Fruit fly (Drosophila melanogaster) whole organism, pupa: Measurements from ENCODE around the gene CG34327.

Experiments
- CG10348 ChIP-seq: fragments of 200-800 bp; sonication (Bioruptor generic); IDR thresholded peaks from 2 replicates; pipeline ENCODE4 v1.3.6; 2022; ENCODE audit warnings: missing biosample characterization, missing genetic modification characterization
- CG12605 ChIP-seq: fragments of 200-800 bp; sonication (Bioruptor generic); IDR thresholded peaks from 2 replicates; pipeline ENCODE4 v1.3.6; 2022; ENCODE audit warnings: missing biosample characterization, missing genetic modification characterization
- CG14655 ChIP-seq: fragments of 200-800 bp; sonication (Bioruptor generic); optimal IDR thresholded peaks from 3 replicates; lab custom pipeline; 2017; ENCODE audit warnings: mild to moderate bottlenecking, missing biosample characterization, missing genetic modification reagents, missing genetic modification characterization
- CG32121 ChIP-seq: fragments of 200-800 bp; sonication (Bioruptor generic); IDR thresholded peaks from 2 replicates; pipeline ENCODE4 v1.3.6; 2022; ENCODE audit warnings: missing biosample characterization, missing genetic modification characterization
- CG34367 ChIP-seq: fragments of 200-800 bp; sonication (Bioruptor generic); optimal IDR thresholded peaks from 2 replicates; lab custom pipeline; 2018; ENCODE audit warnings: missing biosample characterization, mild to moderate bottlenecking, missing genetic modification characterization
- CG8159 ChIP-seq: fragments of 200-800 bp; sonication (Bioruptor generic); optimal IDR thresholded peaks from 3 replicates; lab custom pipeline; 2018; ENCODE audit warnings: missing biosample characterization, mild to moderate bottlenecking, missing genetic modification characterization, moderate library complexity
- CG8301 ChIP-seq: fragments of 200-800 bp; sonication (Bioruptor generic); optimal IDR thresholded peaks from 2 replicates; lab custom pipeline; 2018; ENCODE audit warnings: missing biosample characterization, mild to moderate bottlenecking, missing genetic modification characterization
- EcR ChIP-seq: fragments of 200-800 bp; sonication (Bioruptor generic); optimal IDR thresholded peaks from 3 replicates; lab custom pipeline; 2019; ENCODE audit warnings: missing biosample characterization, missing genetic modification characterization, mild to moderate bottlenecking, moderate library complexity, missing genetic modification reagents
- Ets98B ChIP-seq: fragments of 200-800 bp; sonication (Bioruptor generic); IDR thresholded peaks from 2 replicates; pipeline ENCODE4 v1.3.6; 2022; ENCODE audit warnings: missing biosample characterization, missing genetic modification characterization
- Pif1B ChIP-seq: fragments of 200-800 bp; sonication (Bioruptor generic); optimal IDR thresholded peaks from 3 replicates; lab custom pipeline; 2016; ENCODE audit warnings: missing biosample characterization, missing genetic modification characterization
- Snoo ChIP-seq: fragments of 200-800 bp; sonication (Bioruptor generic); optimal IDR thresholded peaks from 3 replicates; lab custom pipeline; 2017; ENCODE audit warnings: missing biosample characterization, mild to moderate bottlenecking, missing genetic modification characterization, inconsistent platforms
- fd96Ca ChIP-seq: fragments of 200-800 bp; sonication (Bioruptor generic); IDR thresholded peaks from 3 replicates; pipeline ENCODE4 v1.3.6; 2022; ENCODE audit warnings: missing biosample characterization, missing genetic modification characterization

dm6 chrX:17178484-17178921 lies 45.1 kb downstream of the CG34327 start:
- TF ChIP-seq Pif1B (GFP tag; lab: Kevin White, UChicago) = peak; percentile 98
- peak; percentile 97 for TF ChIP-seq CG8301 (tag; lab: Kevin White, UChicago)
- no peak for TF ChIP-seq CG34367 (tag; lab: Kevin White, UChicago)
- TF ChIP-seq fd96Ca = peak; percentile 96
- peak; percentile 100 for TF ChIP-seq CG32121 (GFP tag; lab: Robert Waterston, UW)
- TF ChIP-seq Ets98B (GFP tag; lab: Robert Waterston, UW) = peak; percentile 99
- peak; percentile 76 for TF ChIP-seq EcR (GFP tag; lab: Kevin White, UChicago)
- TF ChIP-seq CG12605 (GFP tag; lab: Robert Waterston, UW) = peak; percentile 99
- TF ChIP-seq CG8159 = peak; percentile 98
- no peak for TF ChIP-seq CG10348
- peak; percentile 98 for TF ChIP-seq CG14655 (GFP tag; lab: Kevin White, UChicago)
- peak; percentile 98 for TF ChIP-seq Snoo (tag; lab: Kevin White, UChicago)
